Worm (Caenorhabditis elegans) whole organism, L1 larva: Measurements from ENCODE around the gene igeg-2.

ENCODE experiments used
- C16A3.4 ChIP-seq: fragments of 150-350 bp; optimal IDR thresholded peaks from 2 replicates; lab custom pipeline; 2014; ENCODE audit warnings: missing biosample characterization, missing genetic modification characterization
- C34B4.2 ChIP-seq: sonication (generic microtip); optimal IDR thresholded peaks from 2 replicates; lab custom pipeline; 2017; ENCODE audit warnings: mild to moderate bottlenecking, missing genetic modification characterization, missing compliant biosample characterization
- Y116A8C.19 ChIP-seq: sonication (generic microtip); optimal IDR thresholded peaks from 2 replicates; lab custom pipeline; 2016; ENCODE audit warnings: missing compliant biosample characterization, missing genetic modification characterization, borderline replicate concordance
- ama-1 ChIP-seq: fragments of 150-350 bp; optimal IDR thresholded peaks from 2 replicates; lab custom pipeline; 2014
- blmp-1 ChIP-seq: fragments of 150-350 bp; optimal IDR thresholded peaks from 2 replicates; lab custom pipeline; 2014; ENCODE audit warnings: missing biosample characterization, missing genetic modification characterization
- ceh-63 ChIP-seq: fragments of 200-800 bp; sonication (Bioruptor generic); optimal IDR thresholded peaks from 2 replicates; lab custom pipeline; 2018; ENCODE audit warnings: mild to moderate bottlenecking, missing genetic modification characterization, missing compliant biosample characterization
- ceh-8 ChIP-seq: fragments of 200-800 bp; sonication (Bioruptor generic); optimal IDR thresholded peaks from 2 replicates; lab custom pipeline; 2018; ENCODE audit warnings: mild to moderate bottlenecking, missing genetic modification characterization, moderate library complexity, missing compliant biosample characterization
- ceh-82 ChIP-seq, 3 experiments: fragments of 150-350 bp in 1 of 3; sonication (generic microtip) in 2 of 3; optimal IDR thresholded peaks; 2 replicates each; lab custom pipeline; 2014 to 2017; ENCODE audit warnings: missing biosample characterization in 3 of 3, missing genetic modification characterization in 3 of 3
- ceh-90 ChIP-seq: sonication (generic microtip); optimal IDR thresholded peaks from 2 replicates; lab custom pipeline; 2016; ENCODE audit warnings: missing genetic modification characterization, missing compliant biosample characterization
- ces-1 ChIP-seq: fragments of 150-350 bp; optimal IDR thresholded peaks from 2 replicates; lab custom pipeline; 2014; ENCODE audit warnings: missing biosample characterization, missing genetic modification reagents, missing genetic modification characterization
- efl-1 ChIP-seq, 4 experiments: fragments of 150-350 bp; optimal IDR thresholded peaks in 3 of 4; peaks in 1 of 4; 1 replicate in 1 of 4; 2 replicates in 3 of 4; lab custom pipeline; 2014; ENCODE audit warnings: missing biosample characterization in 2 of 4, missing genetic modification characterization in 2 of 4, missing genetic modification reagents in 2 of 4
- egl-27 ChIP-seq, 2 experiments: fragments of 150-350 bp in 1 of 2; sonication (generic microtip); optimal IDR thresholded peaks; 3 replicates each; lab custom pipeline; 2017 to 2018; ENCODE audit warnings: missing biosample characterization in 2 of 2, missing genetic modification characterization in 2 of 2, missing genetic modification reagents in 2 of 2
- elt-2 ChIP-seq: sonication (generic microtip); optimal IDR thresholded peaks from 2 replicates; lab custom pipeline; 2016; ENCODE audit warnings: missing genetic modification characterization, mild to moderate bottlenecking, inconsistent platforms, missing compliant biosample characterization, missing genetic modification reagents
- elt-3 ChIP-seq, 6 experiments: fragments of 150-350 bp in 1 of 6; sonication (generic microtip); optimal IDR thresholded peaks; 2 replicates each; lab custom pipeline; 2017 to 2018; ENCODE audit warnings: missing biosample characterization in 6 of 6, missing genetic modification characterization in 6 of 6, inconsistent platforms in 1 of 6
- ets-5 ChIP-seq: fragments of 200-800 bp; sonication (Bioruptor generic); IDR thresholded peaks from 2 replicates; pipeline ENCODE4 v1.3.6; 2022; ENCODE audit warnings: missing genetic modification characterization, missing compliant biosample characterization
- fkh-10 ChIP-seq: sonication (generic microtip); optimal IDR thresholded peaks from 2 replicates; lab custom pipeline; 2017; ENCODE audit warnings: missing biosample characterization, missing genetic modification reagents, missing genetic modification characterization
- fkh-4 ChIP-seq: sonication (generic microtip); optimal IDR thresholded peaks from 2 replicates; lab custom pipeline; 2016; ENCODE audit warnings: missing compliant biosample characterization, missing genetic modification characterization, borderline replicate concordance
- fkh-8 ChIP-seq: sonication (generic microtip); optimal IDR thresholded peaks from 2 replicates; lab custom pipeline; 2016; ENCODE audit warnings: mild to moderate bottlenecking, missing genetic modification characterization, missing compliant biosample characterization
- fos-1 ChIP-seq: fragments of 150-350 bp; optimal IDR thresholded peaks from 2 replicates; lab custom pipeline; 2014; ENCODE audit warnings: missing biosample characterization, missing genetic modification characterization
- grh-1 ChIP-seq: fragments of 200-800 bp; sonication (Bioruptor generic); IDR thresholded peaks from 2 replicates; pipeline ENCODE4 v1.3.6; 2022; ENCODE audit warnings: missing genetic modification reagents, missing genetic modification characterization, missing compliant biosample characterization
- hlh-17 ChIP-seq: fragments of 200-800 bp; sonication (Bioruptor generic); optimal IDR thresholded peaks from 2 replicates; lab custom pipeline; 2018; ENCODE audit warnings: missing genetic modification characterization, mild to moderate bottlenecking, missing compliant biosample characterization, moderate library complexity, borderline replicate concordance
- hpl-2 ChIP-seq: fragments of 150-350 bp; optimal IDR thresholded peaks from 2 replicates; lab custom pipeline; 2014; ENCODE audit warnings: missing biosample characterization, missing genetic modification reagents, missing genetic modification characterization
- irx-1 ChIP-seq: sonication (generic microtip); optimal IDR thresholded peaks from 2 replicates; lab custom pipeline; 2016; ENCODE audit warnings: missing genetic modification characterization, missing compliant biosample characterization
- isw-1 ChIP-seq: fragments of 200-800 bp; sonication (Bioruptor generic); IDR thresholded peaks from 2 replicates; pipeline ENCODE4 v1.3.6; 2022; ENCODE audit warnings: missing genetic modification characterization, missing compliant biosample characterization
- lin-14 ChIP-seq: fragments of 200-800 bp; sonication (Bioruptor generic); optimal IDR thresholded peaks from 2 replicates; lab custom pipeline; 2018; ENCODE audit warnings: mild to moderate bottlenecking, missing genetic modification characterization, moderate library complexity, missing compliant biosample characterization
- lin-15B ChIP-seq: fragments of 150-350 bp; sonication (generic microtip); optimal IDR thresholded peaks from 3 replicates; lab custom pipeline; 2014; ENCODE audit warnings: missing biosample characterization, missing genetic modification characterization
- lin-35 ChIP-seq, 2 experiments: fragments of 150-350 bp; optimal IDR thresholded peaks; 2 replicates each; lab custom pipeline; 2014; ENCODE audit warnings: missing biosample characterization in 2 of 2, missing genetic modification characterization in 2 of 2, missing genetic modification reagents in 2 of 2
- lin-39 ChIP-seq: fragments of 150-350 bp; optimal IDR thresholded peaks from 2 replicates; lab custom pipeline; 2014; ENCODE audit warnings: missing biosample characterization, missing genetic modification reagents, missing genetic modification characterization
- mef-2 ChIP-seq: fragments of 150-350 bp; optimal IDR thresholded peaks from 2 replicates; lab custom pipeline; 2014; ENCODE audit warnings: missing biosample characterization, missing genetic modification characterization
- nhr-11 ChIP-seq: fragments of 150-350 bp; optimal IDR thresholded peaks from 2 replicates; lab custom pipeline; 2014; ENCODE audit warnings: missing biosample characterization, missing genetic modification characterization
- nhr-12 ChIP-seq: sonication (generic microtip); optimal IDR thresholded peaks from 2 replicates; lab custom pipeline; 2017; ENCODE audit warnings: missing biosample characterization, missing genetic modification characterization
- nhr-19 ChIP-seq: fragments of 200-800 bp; sonication (Bioruptor generic); conservative IDR thresholded peaks from 2 replicates; pipeline ENCODE4 v1.3.6; 2022; ENCODE audit warnings: missing genetic modification characterization, missing compliant biosample characterization
- nhr-20 ChIP-seq: sonication (generic microtip); optimal IDR thresholded peaks from 2 replicates; lab custom pipeline; 2016; ENCODE audit warnings: mild to moderate bottlenecking, missing genetic modification characterization, missing compliant biosample characterization
- nhr-237 ChIP-seq: fragments of 150-350 bp; optimal IDR thresholded peaks from 2 replicates; lab custom pipeline; 2014; ENCODE audit warnings: missing biosample characterization, missing genetic modification characterization
- nhr-28 ChIP-seq: fragments of 150-350 bp; optimal IDR thresholded peaks from 2 replicates; lab custom pipeline; 2014; ENCODE audit warnings: missing biosample characterization, missing genetic modification characterization
- nhr-47 ChIP-seq: sonication (generic microtip); optimal IDR thresholded peaks from 2 replicates; lab custom pipeline; 2016; ENCODE audit warnings: mild to moderate bottlenecking, missing genetic modification characterization, moderate library complexity, missing compliant biosample characterization
- nhr-76 ChIP-seq: sonication (generic microtip); optimal IDR thresholded peaks from 2 replicates; lab custom pipeline; 2017; ENCODE audit warnings: missing biosample characterization, missing genetic modification characterization
- nhr-77 ChIP-seq: fragments of 150-350 bp; optimal IDR thresholded peaks from 2 replicates; lab custom pipeline; 2014; ENCODE audit warnings: missing biosample characterization, missing genetic modification characterization
- nhr-84 ChIP-seq: sonication (generic microtip); optimal IDR thresholded peaks from 2 replicates; lab custom pipeline; 2017; ENCODE audit warnings: missing biosample characterization, missing genetic modification characterization
- nhr-90 ChIP-seq: sonication (generic microtip); optimal IDR thresholded peaks from 2 replicates; lab custom pipeline; 2016; ENCODE audit warnings: mild to moderate bottlenecking, missing genetic modification characterization, missing compliant biosample characterization; ENCODE audit not compliant: poor library complexity
- pax-3 ChIP-seq: fragments of 200-800 bp; sonication (Bioruptor generic); optimal IDR thresholded peaks from 2 replicates; lab custom pipeline; 2018; ENCODE audit warnings: mild to moderate bottlenecking, missing genetic modification characterization, moderate library complexity, missing compliant biosample characterization
- pqm-1 ChIP-seq: sonication (generic microtip); optimal IDR thresholded peaks from 3 replicates; lab custom pipeline; 2017; ENCODE audit warnings: missing biosample characterization, missing genetic modification characterization
- rnt-1 ChIP-seq: sonication (generic microtip); optimal IDR thresholded peaks from 2 replicates; lab custom pipeline; 2016; ENCODE audit warnings: mild to moderate bottlenecking, missing genetic modification characterization, moderate library complexity, missing compliant biosample characterization
- skn-1 ChIP-seq: fragments of 150-350 bp; optimal IDR thresholded peaks from 2 replicates; lab custom pipeline; 2014; ENCODE audit warnings: missing biosample characterization, missing genetic modification characterization
- snpc-4 ChIP-seq: fragments of 150-350 bp; optimal IDR thresholded peaks from 2 replicates; lab custom pipeline; 2014; ENCODE audit warnings: missing biosample characterization, missing genetic modification characterization
- sup-37 ChIP-seq: fragments of 200-800 bp; sonication (Bioruptor generic); optimal IDR thresholded peaks from 2 replicates; lab custom pipeline; 2018; ENCODE audit warnings: mild to moderate bottlenecking, missing genetic modification characterization, missing compliant biosample characterization
- swsn-7 ChIP-seq: sonication (generic microtip); optimal IDR thresholded peaks from 2 replicates; lab custom pipeline; 2016; ENCODE audit warnings: missing genetic modification characterization, missing compliant biosample characterization
- unc-30 ChIP-seq: sonication (generic microtip); optimal IDR thresholded peaks from 2 replicates; lab custom pipeline; 2017; ENCODE audit warnings: missing biosample characterization, missing genetic modification characterization
- unc-86 ChIP-seq: sonication (generic microtip); optimal IDR thresholded peaks from 2 replicates; lab custom pipeline; 2016; ENCODE audit warnings: missing genetic modification characterization, missing compliant biosample characterization
- unc-98 ChIP-seq: fragments of 200-800 bp; sonication (Bioruptor generic); IDR thresholded peaks from 2 replicates; pipeline ENCODE4 v1.3.6; 2022; ENCODE audit warnings: missing genetic modification characterization, missing compliant biosample characterization
- vab-15 ChIP-seq: sonication (generic microtip); optimal IDR thresholded peaks from 2 replicates; lab custom pipeline; 2017; ENCODE audit warnings: missing genotype, mild to moderate bottlenecking, missing genetic modification characterization, missing compliant biosample characterization
- zip-4 ChIP-seq: fragments of 200-800 bp; sonication (Bioruptor generic); optimal IDR thresholded peaks from 2 replicates; lab custom pipeline; 2018; ENCODE audit warnings: mild to moderate bottlenecking, missing genetic modification characterization, moderate library complexity, missing compliant biosample characterization
- ztf-11 ChIP-seq, 2 experiments: sonication (generic microtip); optimal IDR thresholded peaks; 2 replicates each; lab custom pipeline; 2016 to 2017; ENCODE audit warnings: missing genetic modification characterization in 2 of 2, missing biosample characterization in 1 of 2, missing compliant biosample characterization in 1 of 2

igeg-2 gene

DNA sequence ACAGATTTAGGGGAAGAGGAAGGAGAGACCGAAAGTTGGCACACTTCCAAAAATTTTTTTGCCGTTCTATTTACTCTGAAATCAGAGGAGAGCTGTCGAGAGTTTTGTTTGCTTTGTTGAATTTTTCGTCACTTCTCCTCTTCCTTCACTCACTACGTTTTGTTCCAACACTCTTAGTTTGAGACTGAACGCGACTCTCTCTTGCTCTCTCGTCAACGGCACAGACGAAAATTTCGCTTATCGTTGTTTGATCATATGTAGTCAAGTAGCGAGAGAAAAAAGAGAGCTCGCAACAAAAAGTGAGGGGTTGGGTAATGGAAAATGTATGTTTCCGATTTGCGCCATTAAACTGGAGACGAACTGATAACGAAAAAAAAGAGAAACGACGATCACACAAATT lies 36.2 kb upstream of the igeg-2 start (continued):
- TF ChIP-seq vab-15 (tag; lab: Kevin White, UChicago) (no peak), irx-1 (no peak), ceh-63 (GFP tag; lab: Kevin White, UChicago) (no peak), C16A3.4 (tag; lab: Kevin White, UChicago) (no peak), swsn-7 (tag; lab: Kevin White, UChicago) (no peak), ceh-90 (tag; lab: Kevin White, UChicago) (no peak), zip-4 (GFP tag; lab: Kevin White, UChicago) (no peak), blmp-1 (no peak), C34B4.2 (tag; lab: Kevin White, UChicago) (no peak), ces-1 (GFP tag; lab: Kevin White, UChicago) (no peak), lin-15B (no peak), elt-3 (tag; optimal IDR thresholded peaks at IDR 0.05; lab: Kevin White, UChicago) (no peak), nhr-90 (tag; lab: Kevin White, UChicago) (no peak), lin-35 (GFP tag; optimal IDR thresholded peaks at IDR 0.05; lab: Kevin White, UChicago) (peak in 1 of 2 experiments; percentile 16), grh-1 (GFP tag; lab: Robert Waterston, UW) (no peak), nhr-237 (tag; lab: Kevin White, UChicago) (no peak), skn-1 (tag; lab: Kevin White, UChicago) (no peak), Y116A8C.19 (no peak), lin-39 (tag; lab: Kevin White, UChicago) (no peak), ceh-8 (no peak), nhr-47 (tag; lab: Kevin White, UChicago) (no peak), unc-98 (GFP tag; lab: Robert Waterston, UW) (no peak), fkh-10 (GFP tag; lab: Kevin White, UChicago) (no peak), pqm-1 (tag; lab: Kevin White, UChicago) (peak; percentile 42), nhr-77 (tag; lab: Kevin White, UChicago) (peak; percentile 78), fos-1 (tag; lab: Kevin White, UChicago) (no peak), pax-3 (tag; lab: Kevin White, UChicago) (no peak), isw-1 (no peak), unc-86 (tag; lab: Kevin White, UChicago) (no peak), elt-2 (tag; lab: Kevin White, UChicago) (peak; percentile 72), nhr-76 (no peak), nhr-20 (tag; lab: Kevin White, UChicago) (peak; percentile 21), ceh-82 (tag; optimal IDR thresholded peaks at IDR 0.05; lab: Kevin White, UChicago) (peak in 1 of 3 experiments; percentile 15), ets-5 (no peak), hlh-17 (GFP tag; lab: Kevin White, UChicago) (no peak), lin-14 (GFP tag; lab: Kevin White, UChicago) (peak; percentile 96), hpl-2 (GFP tag; lab: Kevin White, UChicago) (no peak), rnt-1 (tag; lab: Kevin White, UChicago) (no peak), ztf-11 (tag; optimal IDR thresholded peaks at IDR 0.05; lab: Kevin White, UChicago) (no peak), fkh-4 (no peak), snpc-4 (tag; lab: Kevin White, UChicago) (no peak), nhr-19 (no peak), unc-30 (tag; lab: Kevin White, UChicago) (no peak), egl-27 (tag; optimal IDR thresholded peaks at IDR 0.05; lab: Kevin White, UChicago) (no peak), nhr-84 (tag; lab: Kevin White, UChicago) (no peak), nhr-11 (tag; lab: Kevin White, UChicago) (no peak), fkh-8 (no peak), ama-1 (no peak), nhr-12 (tag; lab: Kevin White, UChicago) (no peak), sup-37 (no peak), nhr-28 (tag; lab: Kevin White, UChicago) (no peak), mef-2 (tag; lab: Kevin White, UChicago) (no peak), efl-1 (optimal IDR thresholded peaks at IDR 0.05; lab: Kevin White, UChicago) (no peak), efl-1 (GFP tag; optimal IDR thresholded peaks at IDR 0.05 in 1 of 2; lab: Kevin White, UChicago) (peak in 1 of 2 experiments; percentile 88)
